Worm (Caenorhabditis elegans) whole organism, L4/young adult: ENCODE results near the gene F56D6.18.

Experiments
- W03F9.2 ChIP-seq: fragments of 150-350 bp; optimal IDR thresholded peaks from 2 replicates; lab custom pipeline; 2014; ENCODE audit warnings: missing biosample characterization, missing genetic modification characterization
- dao-5 ChIP-seq: sonication (generic microtip); optimal IDR thresholded peaks from 2 replicates; lab custom pipeline; 2016; ENCODE audit warnings: missing genotype, missing genetic modification characterization, moderate library complexity, missing compliant biosample characterization
- him-1 ChIP-seq: sonication (generic microtip); optimal IDR thresholded peaks from 2 replicates; lab custom pipeline; 2016; ENCODE audit warnings: missing genotype, missing genetic modification reagents, missing genetic modification characterization, missing compliant biosample characterization

ce11 chrIV:3867252-3867651 is 44.5 kb downstream of the F56D6.18 start, which contains the start of gene F37C4.4:
- no peak for TF ChIP-seq dao-5 (tag; lab: Kevin White, UChicago)
- TF ChIP-seq W03F9.2 (tag; lab: Kevin White, UChicago) = no peak
- TF ChIP-seq him-1 (tag; lab: Kevin White, UChicago) = no peak
